Worm (Caenorhabditis elegans): ENCODE results near the gene twk-21.

ce11 chrX:16321327-16321726, 21.6 kb downstream of the twk-21 start:
- TF ChIP-seq ceh-13 (GFP tag; optimal IDR thresholded peaks at IDR 0.05) (no peak), ama-1 (optimal IDR thresholded peaks at IDR 0.05) (no peak), aly-1 (tag; optimal IDR thresholded peaks at IDR 0.05) (no peak), F13C5.2 (tag; optimal IDR thresholded peaks at IDR 0.05) (no peak), scrt-1 (GFP tag; IDR thresholded peaks at IDR 0.05) (no peak), B0310.2 (tag; optimal IDR thresholded peaks at IDR 0.05) (no peak), sea-1 (GFP tag; conservative IDR thresholded peaks at IDR 0.05) (no peak), hnd-1 (tag; optimal IDR thresholded peaks at IDR 0.05) (no peak), flt-1 (GFP tag; IDR thresholded peaks at IDR 0.05) (no peak), tbx-11 (GFP tag; IDR thresholded peaks at IDR 0.05) (no peak), tbx-37 (GFP tag; conservative IDR thresholded peaks at IDR 0.05) (no peak)
